Worm (Caenorhabditis elegans) whole organism, L1 larva: ENCODE data around the gene srg-23.

Source experiments
- C34B4.2 ChIP-seq: sonication (generic microtip); optimal IDR thresholded peaks from 2 replicates; lab custom pipeline; 2017; ENCODE audit warnings: mild to moderate bottlenecking, missing genetic modification characterization, missing compliant biosample characterization
- F16B12.6 ChIP-seq: fragments of 150-350 bp; optimal IDR thresholded peaks from 2 replicates; lab custom pipeline; 2014; ENCODE audit warnings: missing biosample characterization, missing genetic modification characterization
- Y116A8C.19 ChIP-seq: sonication (generic microtip); optimal IDR thresholded peaks from 2 replicates; lab custom pipeline; 2016; ENCODE audit warnings: missing compliant biosample characterization, missing genetic modification characterization, borderline replicate concordance
- aha-1 ChIP-seq: fragments of 150-350 bp; optimal IDR thresholded peaks from 2 replicates; lab custom pipeline; 2014; ENCODE audit warnings: missing biosample characterization, missing genetic modification characterization
- alr-1 ChIP-seq: fragments of 200-800 bp; sonication (Bioruptor generic); optimal IDR thresholded peaks from 2 replicates; lab custom pipeline; 2018; ENCODE audit warnings: borderline replicate concordance, mild to moderate bottlenecking, missing genetic modification characterization, missing compliant biosample characterization
- ceh-63 ChIP-seq: fragments of 200-800 bp; sonication (Bioruptor generic); optimal IDR thresholded peaks from 2 replicates; lab custom pipeline; 2018; ENCODE audit warnings: mild to moderate bottlenecking, missing genetic modification characterization, missing compliant biosample characterization
- ceh-8 ChIP-seq: fragments of 200-800 bp; sonication (Bioruptor generic); optimal IDR thresholded peaks from 2 replicates; lab custom pipeline; 2018; ENCODE audit warnings: mild to moderate bottlenecking, missing genetic modification characterization, moderate library complexity, missing compliant biosample characterization
- dsc-1 ChIP-seq: sonication (generic microtip); optimal IDR thresholded peaks from 2 replicates; lab custom pipeline; 2016; ENCODE audit warnings: mild to moderate bottlenecking, missing genetic modification characterization, missing compliant biosample characterization
- efl-1 ChIP-seq, 4 experiments: fragments of 150-350 bp; optimal IDR thresholded peaks in 3 of 4; peaks in 1 of 4; 1 replicate in 1 of 4; 2 replicates in 3 of 4; lab custom pipeline; 2014; ENCODE audit warnings: missing biosample characterization in 2 of 4, missing genetic modification characterization in 2 of 4, missing genetic modification reagents in 2 of 4
- efl-3 ChIP-seq: fragments of 200-800 bp; sonication (Bioruptor generic); optimal IDR thresholded peaks from 2 replicates; lab custom pipeline; 2018; ENCODE audit warnings: mild to moderate bottlenecking, missing genetic modification characterization, missing compliant biosample characterization
- elt-2 ChIP-seq: sonication (generic microtip); optimal IDR thresholded peaks from 2 replicates; lab custom pipeline; 2016; ENCODE audit warnings: missing genetic modification characterization, mild to moderate bottlenecking, inconsistent platforms, missing compliant biosample characterization, missing genetic modification reagents
- elt-3 ChIP-seq, 6 experiments: fragments of 150-350 bp in 1 of 6; sonication (generic microtip); optimal IDR thresholded peaks; 2 replicates each; lab custom pipeline; 2017 to 2018; ENCODE audit warnings: missing biosample characterization in 6 of 6, missing genetic modification characterization in 6 of 6, inconsistent platforms in 1 of 6
- ets-5 ChIP-seq: fragments of 200-800 bp; sonication (Bioruptor generic); IDR thresholded peaks from 2 replicates; pipeline ENCODE4 v1.3.6; 2022; ENCODE audit warnings: missing genetic modification characterization, missing compliant biosample characterization
- hlh-17 ChIP-seq: fragments of 200-800 bp; sonication (Bioruptor generic); optimal IDR thresholded peaks from 2 replicates; lab custom pipeline; 2018; ENCODE audit warnings: missing genetic modification characterization, mild to moderate bottlenecking, missing compliant biosample characterization, moderate library complexity, borderline replicate concordance
- irx-1 ChIP-seq: sonication (generic microtip); optimal IDR thresholded peaks from 2 replicates; lab custom pipeline; 2016; ENCODE audit warnings: missing genetic modification characterization, missing compliant biosample characterization
- jun-1 ChIP-seq: fragments of 150-350 bp; optimal IDR thresholded peaks from 2 replicates; lab custom pipeline; 2014; ENCODE audit warnings: missing biosample characterization, missing genetic modification reagents, missing genetic modification characterization
- lin-35 ChIP-seq, 2 experiments: fragments of 150-350 bp; optimal IDR thresholded peaks; 2 replicates each; lab custom pipeline; 2014; ENCODE audit warnings: missing biosample characterization in 2 of 2, missing genetic modification characterization in 2 of 2, missing genetic modification reagents in 2 of 2
- lir-3 ChIP-seq: sonication (generic microtip); optimal IDR thresholded peaks from 2 replicates; lab custom pipeline; 2016; ENCODE audit warnings: mild to moderate bottlenecking, missing genetic modification characterization, moderate library complexity, missing compliant biosample characterization; ENCODE audit not compliant: poor library complexity
- mab-9 ChIP-seq: fragments of 200-800 bp; sonication (Bioruptor generic); IDR thresholded peaks from 2 replicates; pipeline ENCODE4 v1.3.6; 2022; ENCODE audit warnings: missing genetic modification reagents, missing genetic modification characterization, missing compliant biosample characterization
- mep-1 ChIP-seq: fragments of 150-350 bp; optimal IDR thresholded peaks from 2 replicates; lab custom pipeline; 2014; ENCODE audit warnings: missing biosample characterization, missing genetic modification characterization
- nhr-20 ChIP-seq: sonication (generic microtip); optimal IDR thresholded peaks from 2 replicates; lab custom pipeline; 2016; ENCODE audit warnings: mild to moderate bottlenecking, missing genetic modification characterization, missing compliant biosample characterization
- nhr-237 ChIP-seq: fragments of 150-350 bp; optimal IDR thresholded peaks from 2 replicates; lab custom pipeline; 2014; ENCODE audit warnings: missing biosample characterization, missing genetic modification characterization
- nhr-47 ChIP-seq: sonication (generic microtip); optimal IDR thresholded peaks from 2 replicates; lab custom pipeline; 2016; ENCODE audit warnings: mild to moderate bottlenecking, missing genetic modification characterization, moderate library complexity, missing compliant biosample characterization
- nhr-76 ChIP-seq: sonication (generic microtip); optimal IDR thresholded peaks from 2 replicates; lab custom pipeline; 2017; ENCODE audit warnings: missing biosample characterization, missing genetic modification characterization
- nhr-84 ChIP-seq: sonication (generic microtip); optimal IDR thresholded peaks from 2 replicates; lab custom pipeline; 2017; ENCODE audit warnings: missing biosample characterization, missing genetic modification characterization
- nhr-85 ChIP-seq: sonication (generic microtip); peaks from one replicate; lab custom pipeline; 2016; ENCODE audit warnings: missing genetic modification characterization, inconsistent platforms, missing compliant biosample characterization
- nhr-90 ChIP-seq: sonication (generic microtip); optimal IDR thresholded peaks from 2 replicates; lab custom pipeline; 2016; ENCODE audit warnings: mild to moderate bottlenecking, missing genetic modification characterization, missing compliant biosample characterization; ENCODE audit not compliant: poor library complexity
- pag-3 ChIP-seq: sonication (generic microtip); optimal IDR thresholded peaks from 2 replicates; lab custom pipeline; 2017; ENCODE audit warnings: missing genetic modification characterization, mild to moderate bottlenecking, missing compliant biosample characterization, antibody characterized with exemption, borderline replicate concordance; ENCODE audit not compliant: insufficient read depth
- pax-3 ChIP-seq: fragments of 200-800 bp; sonication (Bioruptor generic); optimal IDR thresholded peaks from 2 replicates; lab custom pipeline; 2018; ENCODE audit warnings: mild to moderate bottlenecking, missing genetic modification characterization, moderate library complexity, missing compliant biosample characterization
- pqm-1 ChIP-seq: sonication (generic microtip); optimal IDR thresholded peaks from 3 replicates; lab custom pipeline; 2017; ENCODE audit warnings: missing biosample characterization, missing genetic modification characterization
- snpc-4 ChIP-seq: fragments of 150-350 bp; optimal IDR thresholded peaks from 2 replicates; lab custom pipeline; 2014; ENCODE audit warnings: missing biosample characterization, missing genetic modification characterization
- snu-23 ChIP-seq: sonication (generic microtip); optimal IDR thresholded peaks from 2 replicates; lab custom pipeline; 2016; ENCODE audit warnings: missing genetic modification characterization, missing compliant biosample characterization
- sox-4 ChIP-seq: sonication (generic microtip); optimal IDR thresholded peaks from 2 replicates; lab custom pipeline; 2016; ENCODE audit warnings: missing genetic modification characterization, missing compliant biosample characterization
- swsn-7 ChIP-seq: sonication (generic microtip); optimal IDR thresholded peaks from 2 replicates; lab custom pipeline; 2016; ENCODE audit warnings: missing genetic modification characterization, missing compliant biosample characterization
- tlp-1 ChIP-seq: fragments of 150-350 bp; optimal IDR thresholded peaks from 2 replicates; lab custom pipeline; 2014; ENCODE audit warnings: missing biosample characterization, missing genetic modification characterization
- unc-30 ChIP-seq: sonication (generic microtip); optimal IDR thresholded peaks from 2 replicates; lab custom pipeline; 2017; ENCODE audit warnings: missing biosample characterization, missing genetic modification characterization
- unc-62 ChIP-seq: fragments of 150-350 bp; optimal IDR thresholded peaks from 2 replicates; lab custom pipeline; 2014; ENCODE audit warnings: missing biosample characterization, missing genetic modification reagents, missing genetic modification characterization
- unc-98 ChIP-seq: fragments of 200-800 bp; sonication (Bioruptor generic); IDR thresholded peaks from 2 replicates; pipeline ENCODE4 v1.3.6; 2022; ENCODE audit warnings: missing genetic modification characterization, missing compliant biosample characterization
- zip-4 ChIP-seq: fragments of 200-800 bp; sonication (Bioruptor generic); optimal IDR thresholded peaks from 2 replicates; lab custom pipeline; 2018; ENCODE audit warnings: mild to moderate bottlenecking, missing genetic modification characterization, moderate library complexity, missing compliant biosample characterization
- ztf-11 ChIP-seq, 2 experiments: sonication (generic microtip); optimal IDR thresholded peaks; 2 replicates each; lab custom pipeline; 2016 to 2017; ENCODE audit warnings: missing genetic modification characterization in 2 of 2, missing biosample characterization in 1 of 2, missing compliant biosample characterization in 1 of 2

srg-23 gene

DNA sequence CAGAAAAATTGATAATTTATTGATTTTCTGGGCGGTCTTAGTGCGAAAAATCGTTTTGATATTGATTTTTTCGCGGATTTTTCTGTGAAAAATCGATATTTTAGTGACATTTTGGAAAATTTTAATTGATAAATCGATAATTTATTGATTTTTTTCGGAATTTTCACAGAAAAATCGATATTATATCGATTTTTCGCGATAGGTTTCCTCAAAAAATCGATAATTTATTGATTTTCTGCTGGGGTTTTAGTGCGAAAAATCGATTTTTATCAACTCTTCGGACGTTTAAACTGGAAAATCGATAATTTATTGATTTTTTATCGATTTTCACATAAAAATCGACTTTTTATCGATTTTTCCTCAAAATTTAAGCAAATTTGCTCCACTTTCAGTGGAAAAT is 28.5 kb downstream of the srg-23 start:
- no peak for TF ChIP-seq elt-3 (tag; optimal IDR thresholded peaks at IDR 0.05; lab: Kevin White, UChicago)

DNA sequence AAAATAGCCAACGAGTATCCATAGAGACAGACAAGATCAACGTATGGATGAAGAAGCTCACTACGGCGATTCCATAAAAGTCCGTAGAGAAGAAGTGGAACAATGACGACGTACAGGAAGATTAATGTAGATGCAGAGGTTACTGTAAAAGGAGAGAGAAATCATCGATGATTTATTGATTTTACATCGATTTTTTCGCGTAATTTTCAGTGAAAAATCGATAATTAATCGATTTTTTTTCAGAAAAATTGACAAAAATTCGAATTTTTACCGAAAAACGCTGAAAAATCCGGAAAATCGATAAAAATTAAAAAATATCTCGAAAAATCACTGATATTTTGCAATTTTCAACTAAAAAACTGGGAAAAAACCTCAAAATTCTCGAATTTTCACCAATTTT is 29.6 kb downstream of the srg-23 start:
- TF ChIP-seq zip-4 (no peak), snpc-4 (no peak), mep-1 (no peak), Y116A8C.19 (tag; lab: Kevin White, UChicago) (no peak), sox-4 (tag; lab: Kevin White, UChicago) (no peak), lin-35 (GFP tag; optimal IDR thresholded peaks at IDR 0.05; lab: Kevin White, UChicago) (no peak), pag-3 (no peak), nhr-47 (tag; lab: Kevin White, UChicago) (no peak), nhr-237 (no peak), C34B4.2 (tag; lab: Kevin White, UChicago) (no peak), ets-5 (GFP tag; lab: Robert Waterston, UW) (no peak), elt-3 (tag; optimal IDR thresholded peaks at IDR 0.05; lab: Kevin White, UChicago) (no peak), alr-1 (no peak), dsc-1 (tag; lab: Kevin White, UChicago) (no peak), hlh-17 (GFP tag; lab: Kevin White, UChicago) (no peak), swsn-7 (tag; lab: Kevin White, UChicago) (no peak), irx-1 (tag; lab: Kevin White, UChicago) (no peak)
- TF ChIP-seq, all 84 proteins: peak for 0

DNA sequence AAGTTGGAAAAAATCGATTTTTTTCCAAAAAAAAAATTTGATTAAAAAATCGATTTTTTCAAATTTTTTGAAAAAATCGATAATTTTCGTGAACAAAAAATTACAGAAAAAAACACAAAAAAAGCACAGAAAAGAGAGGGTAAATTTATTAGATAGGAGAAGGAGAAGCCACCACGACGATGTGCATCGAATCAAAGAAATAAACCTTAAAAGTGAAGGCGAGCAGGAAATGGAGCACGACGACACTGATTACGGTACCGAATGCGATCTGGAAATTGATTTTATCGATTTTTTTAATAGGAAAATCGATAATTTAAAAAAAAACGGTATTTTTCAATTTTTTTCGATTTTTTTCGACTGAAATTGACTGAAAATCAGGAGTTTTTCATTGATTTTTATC is 30.9 kb downstream of the srg-23 start:
- TF ChIP-seq nhr-76 (no peak), efl-1 (optimal IDR thresholded peaks at IDR 0.05; lab: Kevin White, UChicago) (no peak), efl-1 (GFP tag; optimal IDR thresholded peaks at IDR 0.05 in 1 of 2; lab: Kevin White, UChicago) (peak in 1 of 2 experiments; percentile 90), efl-3 (no peak), nhr-85 (tag; lab: Kevin White, UChicago) (peak; percentile 35)

DNA sequence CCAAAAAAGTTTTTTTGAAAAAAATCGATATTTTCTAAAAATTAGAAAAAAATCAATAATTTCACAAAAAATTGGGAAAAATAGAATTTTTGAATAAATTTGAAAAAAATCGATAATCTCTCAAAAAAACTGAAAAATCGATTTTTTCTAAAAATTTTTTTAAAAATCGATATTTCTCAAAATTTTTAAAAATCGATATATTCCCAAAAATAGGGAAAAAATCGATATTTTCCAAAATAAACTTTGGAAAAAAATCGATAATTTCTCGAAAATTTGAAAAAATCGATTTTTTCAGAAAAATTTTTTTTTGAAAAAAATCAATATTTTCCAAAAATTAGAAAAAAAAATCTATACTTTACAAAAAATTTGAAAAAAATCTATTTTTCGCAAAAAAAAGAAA is 31.3 kb downstream of the srg-23 start:
- no peak for TF ChIP-seq nhr-84 (tag; lab: Kevin White, UChicago)
- no peak for TF ChIP-seq unc-98 (GFP tag; lab: Robert Waterston, UW)
- TF ChIP-seq, all 84 proteins: peak for 0

DNA sequence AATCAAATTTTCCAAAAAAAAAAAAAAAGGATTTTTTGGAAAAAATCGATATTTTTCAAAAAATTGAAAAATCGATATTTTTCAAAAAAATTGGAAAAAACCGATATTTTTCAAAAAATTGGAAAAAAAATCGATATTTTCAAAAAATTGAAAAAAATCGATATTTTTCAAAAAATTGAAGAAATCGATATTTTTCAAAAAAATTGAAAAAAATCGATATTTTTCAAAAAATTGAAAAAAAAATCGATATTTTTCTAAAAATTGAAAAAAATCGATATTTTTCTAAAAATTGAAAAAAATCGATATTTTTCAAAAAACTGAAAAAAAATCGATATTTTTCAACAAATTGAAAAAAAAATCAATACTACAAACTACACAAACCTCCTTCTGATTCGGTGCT is 32.0 kb downstream of the srg-23 start:
- TF ChIP-seq ceh-63 (GFP tag; lab: Kevin White, UChicago) (no peak), elt-2 (tag; lab: Kevin White, UChicago) (no peak), alr-1 (no peak), ceh-8 (GFP tag; lab: Kevin White, UChicago) (no peak), pqm-1 (tag; lab: Kevin White, UChicago) (no peak), lir-3 (tag; lab: Kevin White, UChicago) (no peak)

DNA sequence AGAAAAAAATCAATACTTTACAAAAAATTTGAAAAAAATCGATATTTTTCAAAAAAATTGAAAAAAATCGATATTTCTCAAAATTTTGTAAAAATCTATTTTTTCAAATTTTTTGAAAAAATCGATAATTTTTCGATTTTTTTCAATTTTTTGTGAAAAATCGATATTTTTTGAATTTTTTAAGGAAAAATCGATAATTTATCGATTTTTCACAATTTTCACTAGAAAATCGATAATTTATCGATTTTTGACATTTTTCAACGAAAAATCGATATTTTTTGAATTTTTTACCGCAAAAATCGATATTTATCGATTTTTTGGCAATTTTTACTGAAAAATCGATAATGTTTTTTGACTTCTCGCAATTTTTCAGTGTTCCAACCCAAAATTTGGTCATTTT is 32.6 kb downstream of the srg-23 start:
- TF ChIP-seq jun-1 (tag; lab: Kevin White, UChicago): no peak
- TF ChIP-seq unc-62 (GFP tag; lab: Kevin White, UChicago): no peak
- TF ChIP-seq ceh-8 (GFP tag; lab: Kevin White, UChicago): no peak
- TF ChIP-seq unc-30: no peak
- TF ChIP-seq nhr-237: no peak
- TF ChIP-seq aha-1: no peak
- TF ChIP-seq ets-5 (GFP tag; lab: Robert Waterston, UW): no peak
- no peak for TF ChIP-seq ztf-11 (tag; optimal IDR thresholded peaks at IDR 0.05; lab: Kevin White, UChicago)
- TF ChIP-seq pax-3 (tag; lab: Kevin White, UChicago): no peak
- TF ChIP-seq nhr-20: no peak
- TF ChIP-seq F16B12.6 (tag; lab: Kevin White, UChicago): no peak
- no peak for TF ChIP-seq tlp-1
- TF ChIP-seq snu-23: no peak
- TF ChIP-seq mab-9 (GFP tag; lab: Robert Waterston, UW): no peak
- no peak for TF ChIP-seq nhr-90 (tag; lab: Kevin White, UChicago)
- no peak for TF ChIP-seq lin-35 (GFP tag; optimal IDR thresholded peaks at IDR 0.05; lab: Kevin White, UChicago)
- TF ChIP-seq snpc-4: no peak
